Worm (Caenorhabditis elegans) whole organism, late embryonic: ENCODE data around the gene cal-2.

Experiments used
- C08G9.2 ChIP-seq: sonication (generic microtip); optimal IDR thresholded peaks from 2 replicates; lab custom pipeline; 2016; ENCODE audit warnings: mild to moderate bottlenecking, missing genetic modification characterization, moderate library complexity, missing compliant biosample characterization
- F13H6.1 ChIP-seq: sonication (generic microtip); optimal IDR thresholded peaks from 2 replicates; lab custom pipeline; 2016; ENCODE audit warnings: missing genetic modification characterization, missing compliant biosample characterization
- K02D7.2 ChIP-seq: sonication (generic microtip); optimal IDR thresholded peaks from 2 replicates; lab custom pipeline; 2017; ENCODE audit warnings: mild to moderate bottlenecking, missing genetic modification characterization, missing compliant biosample characterization
- K09A11.1 ChIP-seq: sonication (generic microtip); optimal IDR thresholded peaks from 2 replicates; lab custom pipeline; 2017; ENCODE audit warnings: antibody characterized with exemption, mild to moderate bottlenecking, missing genetic modification characterization, missing compliant biosample characterization; ENCODE audit not compliant: insufficient read depth
- ahr-1 ChIP-seq: sonication (generic microtip); optimal IDR thresholded peaks from 2 replicates; lab custom pipeline; 2016; ENCODE audit warnings: missing genetic modification characterization, missing compliant biosample characterization
- ama-1 ChIP-seq: fragments of 150-350 bp; optimal IDR thresholded peaks from 2 replicates; lab custom pipeline; 2014
- ceh-19 ChIP-seq: fragments of 200-800 bp; sonication (Bioruptor generic); optimal IDR thresholded peaks from 2 replicates; lab custom pipeline; 2018; ENCODE audit warnings: mild to moderate bottlenecking, missing genetic modification characterization, missing compliant biosample characterization
- ceh-2 ChIP-seq: sonication (generic microtip); optimal IDR thresholded peaks from 2 replicates; lab custom pipeline; 2016; ENCODE audit warnings: missing genotype, missing genetic modification characterization, missing compliant biosample characterization
- ceh-22 ChIP-seq: sonication (generic microtip); optimal IDR thresholded peaks from 2 replicates; lab custom pipeline; 2017; ENCODE audit warnings: missing biosample characterization, missing genetic modification characterization
- ceh-30 ChIP-seq: fragments of 150-350 bp; optimal IDR thresholded peaks from 2 replicates; lab custom pipeline; 2014; ENCODE audit warnings: missing biosample characterization, missing genetic modification characterization
- ceh-31 ChIP-seq: sonication (generic microtip); optimal IDR thresholded peaks from 2 replicates; lab custom pipeline; 2016; ENCODE audit warnings: missing genetic modification characterization, missing compliant biosample characterization
- ceh-34 ChIP-seq: sonication (generic microtip); optimal IDR thresholded peaks from 2 replicates; lab custom pipeline; 2016; ENCODE audit warnings: mild to moderate bottlenecking, missing genetic modification characterization, missing compliant biosample characterization
- ceh-45 ChIP-seq: fragments of 200-800 bp; sonication (Bioruptor generic); IDR thresholded peaks from 2 replicates; pipeline ENCODE4 v1.3.6; 2022; ENCODE audit warnings: missing genetic modification reagents, missing genetic modification characterization, missing compliant biosample characterization
- ceh-6 ChIP-seq: fragments of 200-800 bp; sonication (Bioruptor generic); optimal IDR thresholded peaks from 2 replicates; lab custom pipeline; 2018; ENCODE audit warnings: mild to moderate bottlenecking, missing genetic modification characterization, missing compliant biosample characterization
- ceh-9 ChIP-seq: sonication (generic microtip); optimal IDR thresholded peaks from 2 replicates; lab custom pipeline; 2016; ENCODE audit warnings: mild to moderate bottlenecking, missing genetic modification characterization, inconsistent platforms, missing compliant biosample characterization
- ets-4 ChIP-seq: sonication (generic microtip); optimal IDR thresholded peaks from 2 replicates; lab custom pipeline; 2016; ENCODE audit warnings: missing genetic modification characterization, missing compliant biosample characterization
- eyg-1 ChIP-seq: sonication (generic microtip); optimal IDR thresholded peaks from 2 replicates; lab custom pipeline; 2016; ENCODE audit warnings: missing genotype, missing genetic modification characterization, missing compliant biosample characterization
- fax-1 ChIP-seq: sonication (generic microtip); optimal IDR thresholded peaks from 2 replicates; lab custom pipeline; 2016; ENCODE audit warnings: missing genotype, missing genetic modification characterization, missing compliant biosample characterization
- fkh-6 ChIP-seq: sonication (generic microtip); optimal IDR thresholded peaks from 2 replicates; lab custom pipeline; 2016; ENCODE audit warnings: missing genetic modification characterization, missing compliant biosample characterization
- gmeb-2 ChIP-seq: sonication (generic microtip); optimal IDR thresholded peaks from 2 replicates; lab custom pipeline; 2016; ENCODE audit warnings: missing genetic modification characterization, inconsistent platforms, missing compliant biosample characterization
- hlh-13 ChIP-seq: fragments of 200-800 bp; sonication (Bioruptor generic); optimal IDR thresholded peaks from 2 replicates; lab custom pipeline; 2018; ENCODE audit warnings: mild to moderate bottlenecking, missing genetic modification characterization, missing compliant biosample characterization
- lim-6 ChIP-seq: sonication (generic microtip); optimal IDR thresholded peaks from 2 replicates; lab custom pipeline; 2016; ENCODE audit warnings: missing genetic modification characterization, missing compliant biosample characterization
- lin-11 ChIP-seq: fragments of 200-800 bp; sonication (Bioruptor generic); optimal IDR thresholded peaks from 2 replicates; lab custom pipeline; 2018; ENCODE audit warnings: mild to moderate bottlenecking, missing genetic modification characterization, missing compliant biosample characterization
- mec-3 ChIP-seq: sonication (generic microtip); optimal IDR thresholded peaks from 2 replicates; lab custom pipeline; 2016; ENCODE audit warnings: borderline replicate concordance, missing genetic modification characterization, missing compliant biosample characterization
- npax-4 ChIP-seq: sonication (generic microtip); optimal IDR thresholded peaks from 2 replicates; lab custom pipeline; 2016; ENCODE audit warnings: missing genetic modification characterization, missing compliant biosample characterization
- pag-3 ChIP-seq: sonication (generic microtip); optimal IDR thresholded peaks from 2 replicates; lab custom pipeline; 2016; ENCODE audit warnings: missing compliant biosample characterization, missing genetic modification characterization, borderline replicate concordance
- pat-9 ChIP-seq: fragments of 200-800 bp; sonication (Bioruptor generic); optimal IDR thresholded peaks from 2 replicates; lab custom pipeline; 2018; ENCODE audit warnings: mild to moderate bottlenecking, missing genetic modification characterization, moderate library complexity, missing compliant biosample characterization
- pha-2 ChIP-seq: sonication (generic microtip); optimal IDR thresholded peaks from 2 replicates; lab custom pipeline; 2017; ENCODE audit warnings: mild to moderate bottlenecking, missing genetic modification characterization, missing compliant biosample characterization
- pha-4 ChIP-seq: fragments of 150-350 bp; optimal IDR thresholded peaks from 2 replicates; lab custom pipeline; 2018; ENCODE audit warnings: missing biosample characterization, missing genetic modification reagents, missing genetic modification characterization
- pqm-1 ChIP-seq: sonication (generic microtip); optimal IDR thresholded peaks from 2 replicates; lab custom pipeline; 2016; ENCODE audit warnings: missing genetic modification characterization, missing compliant biosample characterization
- sox-2 ChIP-seq: fragments of 200-800 bp; sonication (Bioruptor generic); IDR thresholded peaks from 2 replicates; pipeline ENCODE4 v1.3.6; 2022; ENCODE audit warnings: missing genetic modification reagents, missing genetic modification characterization, missing compliant biosample characterization
- tbx-2 ChIP-seq: sonication (generic microtip); optimal IDR thresholded peaks from 2 replicates; lab custom pipeline; 2016; ENCODE audit warnings: missing genetic modification characterization, missing compliant biosample characterization
- ttx-3 ChIP-seq: sonication (generic microtip); optimal IDR thresholded peaks from 2 replicates; lab custom pipeline; 2016; ENCODE audit warnings: missing genetic modification reagents, missing genetic modification characterization, missing compliant biosample characterization
- unc-3 ChIP-seq, 2 experiments: fragments of 200-800 bp in 1 of 2; sonication (Bioruptor generic) in 1 of 2; sonication (generic microtip) in 1 of 2; conservative IDR thresholded peaks in 1 of 2; optimal IDR thresholded peaks in 1 of 2; 2 replicates each; pipeline versions ENCODE4 v1.3.6 to Lab custom; 2016 to 2022; ENCODE audit warnings: missing compliant biosample characterization in 2 of 2, missing genetic modification characterization in 2 of 2, missing genetic modification reagents in 1 of 2
- unc-42 ChIP-seq: sonication (generic microtip); optimal IDR thresholded peaks from 2 replicates; lab custom pipeline; 2016; ENCODE audit warnings: missing genotype, missing genetic modification characterization, missing compliant biosample characterization
- unc-55 ChIP-seq: sonication (generic microtip); optimal IDR thresholded peaks from 2 replicates; lab custom pipeline; 2017; ENCODE audit warnings: missing biosample characterization, missing genetic modification reagents, missing genetic modification characterization
- zip-5 ChIP-seq: sonication (generic microtip); optimal IDR thresholded peaks from 2 replicates; lab custom pipeline; 2016; ENCODE audit warnings: missing genetic modification characterization, missing compliant biosample characterization

Gene cal-2

ce11 chrII:8960414-8960813 is at the start of gene cal-2:
TSS of gene cal-2 (plus strand) at chrII:8960714.
- no peak for TF ChIP-seq zip-5 (tag; lab: Kevin White, UChicago)
- no peak for TF ChIP-seq pqm-1 (tag; lab: Kevin White, UChicago)
- no peak for TF ChIP-seq C08G9.2 (tag; lab: Kevin White, UChicago)
- TF ChIP-seq hlh-13 = no peak
- no peak for TF ChIP-seq ama-1
- no peak for TF ChIP-seq tbx-2 (tag; lab: Kevin White, UChicago)
- TF ChIP-seq K02D7.2 (tag; lab: Kevin White, UChicago) = no peak
- TF ChIP-seq mec-3 (tag; lab: Kevin White, UChicago) = no peak
- TF ChIP-seq pha-2 (tag; lab: Kevin White, UChicago) = no peak
- TF ChIP-seq ahr-1 (tag; lab: Kevin White, UChicago) = no peak

DNA sequence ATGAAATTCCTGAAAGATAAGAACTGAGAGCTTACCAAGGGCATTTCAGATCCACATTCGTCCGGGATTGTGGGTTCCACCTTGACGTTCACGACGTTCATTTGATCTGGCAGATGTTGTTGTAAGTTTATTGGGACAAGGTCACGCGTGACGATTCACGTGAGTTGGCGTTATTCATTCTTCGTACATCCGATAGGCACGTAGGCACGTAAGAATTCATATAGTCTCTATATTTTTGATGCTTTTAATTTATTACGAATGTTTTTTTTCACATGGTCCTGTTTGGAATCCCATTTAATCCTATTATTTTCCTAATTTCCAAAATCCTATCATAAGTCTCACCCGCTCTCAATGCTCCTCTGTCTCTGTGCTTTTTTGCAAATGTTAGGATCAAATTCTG is 48.6 kb upstream of the cal-2 start, which contains the start of gene B0457.4:
Gene B0457.4, minus strand, starts transcription at position 101 of the 400 bp plus-strand sequence.
- TF ChIP-seq npax-4 (tag; lab: Kevin White, UChicago) (no peak), unc-55 (GFP tag; lab: Kevin White, UChicago) (no peak), ceh-31 (tag; lab: Kevin White, UChicago) (no peak), pag-3 (tag; lab: Kevin White, UChicago) (no peak), lim-6 (tag; lab: Kevin White, UChicago) (no peak), unc-3 (GFP tag; conservative IDR thresholded peaks at IDR 0.05; lab: Robert Waterston, UW) (no peak), unc-3 (tag; optimal IDR thresholded peaks at IDR 0.05; lab: Kevin White, UChicago) (no peak), ceh-6 (GFP tag; lab: Kevin White, UChicago) (no peak), ceh-30 (tag; lab: Kevin White, UChicago) (no peak), ama-1 (no peak), ttx-3 (tag; lab: Kevin White, UChicago) (no peak), ceh-22 (tag; lab: Kevin White, UChicago) (no peak), ceh-34 (tag; lab: Kevin White, UChicago) (no peak), ets-4 (no peak), fax-1 (no peak), unc-42 (tag; lab: Kevin White, UChicago) (no peak)
- TF ChIP-seq, all 69 proteins: peak for 0

ce11 chrII:8912523-8913017 is 47.9 kb upstream of the cal-2 start:
- TF ChIP-seq lim-6 (tag; lab: Kevin White, UChicago) (no peak), ceh-9 (tag; lab: Kevin White, UChicago) (no peak), ceh-30 (tag; lab: Kevin White, UChicago) (no peak), pat-9 (tag; lab: Kevin White, UChicago) (no peak), ceh-45 (GFP tag; lab: Robert Waterston, UW) (no peak), fkh-6 (no peak), npax-4 (tag; lab: Kevin White, UChicago) (no peak), ceh-22 (tag; lab: Kevin White, UChicago) (no peak), pqm-1 (tag; lab: Kevin White, UChicago) (no peak), eyg-1 (tag; lab: Kevin White, UChicago) (no peak), pha-4 (tag; lab: Kevin White, UChicago) (no peak), ceh-2 (tag; lab: Kevin White, UChicago) (no peak), ttx-3 (tag; lab: Kevin White, UChicago) (no peak), K09A11.1 (tag; lab: Kevin White, UChicago) (no peak), gmeb-2 (no peak)

ce11 chrII:8914654-8915053 is 45.9 kb upstream of the cal-2 start:
- TF ChIP-seq F13H6.1 (tag; lab: Kevin White, UChicago) = no peak
- no peak for TF ChIP-seq ahr-1 (tag; lab: Kevin White, UChicago)
- no peak for TF ChIP-seq ttx-3 (tag; lab: Kevin White, UChicago)
- TF ChIP-seq hlh-13 = no peak
- TF ChIP-seq lin-11 = no peak
- no peak for TF ChIP-seq unc-55 (GFP tag; lab: Kevin White, UChicago)
- no peak for TF ChIP-seq unc-42 (tag; lab: Kevin White, UChicago)
- TF ChIP-seq ceh-19 (GFP tag; lab: Kevin White, UChicago) = no peak
- TF ChIP-seq ceh-9 (tag; lab: Kevin White, UChicago) = no peak
- TF ChIP-seq sox-2 (GFP tag; lab: Robert Waterston, UW) = no peak
- TF ChIP-seq mec-3 (tag; lab: Kevin White, UChicago) = no peak
